Fruit fly (Drosophila melanogaster): ENCODE data around the gene betaggt-I.

betaggt-I gene

dm6 chr2L:4981278-4981966 lies 36.0 kb downstream of the betaggt-I start, which contains the start of the genes CG8892 and CG34126 (continued):
- TF ChIP-seq Pdp1 (GFP tag; optimal IDR thresholded peaks at IDR 0.05) (peak; percentile 95 to 98), wek (GFP tag; optimal IDR thresholded peaks at IDR 0.05) (peak; percentile 65), Hmr (GFP tag; optimal IDR thresholded peaks at IDR 0.05) (peak; percentile 98), CG10543 (GFP tag; optimal IDR thresholded peaks at IDR 0.05) (peak; percentile 98), CG8359 (GFP tag; optimal IDR thresholded peaks at IDR 0.05; ENCODE audit: borderline replicate concordance) (peak; percentile 87), CG4424 (GFP tag; optimal IDR thresholded peaks at IDR 0.05) (peak; percentile 99), Nf-YB (GFP tag; optimal IDR thresholded peaks at IDR 0.05) (peak; percentile 81), Antp (GFP tag; optimal IDR thresholded peaks at IDR 0.05) (peak; percentile 96), CG2116 (GFP tag; optimal IDR thresholded peaks at IDR 0.05) (peak; percentile 87), cg (GFP tag; optimal IDR thresholded peaks at IDR 0.05) (no peak), trh (GFP tag; optimal IDR thresholded peaks at IDR 0.05) (peak; percentile 96), gcm2 (GFP tag; optimal IDR thresholded peaks at IDR 0.05) (peak; percentile 93), CG31388 (GFP tag; optimal IDR thresholded peaks at IDR 0.05) (peak; percentile 97), CG13296 (GFP tag; optimal IDR thresholded peaks at IDR 0.05) (peak; percentile 96), peb (GFP tag; IDR thresholded peaks at IDR 0.05) (peak; percentile 93), ATbp (GFP tag; optimal IDR thresholded peaks at IDR 0.05) (peak; percentile 90), Sry-δ (GFP tag; optimal IDR thresholded peaks at IDR 0.05) (peak; percentile 73), her (GFP tag; optimal IDR thresholded peaks at IDR 0.05) (peak; percentile 84), CG11093 (GFP tag; IDR thresholded peaks at IDR 0.05) (peak; percentile 96), Hey (tag; optimal IDR thresholded peaks at IDR 0.05) (peak; percentile 87), CG1233 (GFP tag; optimal IDR thresholded peaks at IDR 0.05) (peak; percentile 97), CG15696 (tag; optimal IDR thresholded peaks at IDR 0.05) (peak; percentile 98), CG9437 (GFP tag; optimal IDR thresholded peaks at IDR 0.05) (peak; percentile 92), CG5953 (GFP tag; IDR thresholded peaks at IDR 0.05) (peak; percentile 85), CG18764 (GFP tag; optimal IDR thresholded peaks at IDR 0.05) (peak; percentile 97), Ravus (GFP tag; IDR thresholded peaks at IDR 0.05) (peak; percentile 84), zen (tag; optimal IDR thresholded peaks at IDR 0.05) (peak; percentile 96), CG14441 (GFP tag; IDR thresholded peaks at IDR 0.05) (peak; percentile 94), Myb (GFP tag; optimal IDR thresholded peaks at IDR 0.05) (peak; percentile 84), CG7963 (GFP tag; IDR thresholded peaks at IDR 0.05; ENCODE audit: partially characterized antibody) (no peak), cad (GFP tag; optimal IDR thresholded peaks at IDR 0.05) (no peak), CG13894 (tag; optimal IDR thresholded peaks at IDR 0.05) (peak; percentile 94), Aef1 (GFP tag; IDR thresholded peaks at IDR 0.05) (peak; percentile 97), Oli (tag; optimal IDR thresholded peaks at IDR 0.05) (peak; percentile 96), Max (GFP tag; optimal IDR thresholded peaks at IDR 0.05) (peak; percentile 99), inv (GFP tag; IDR thresholded peaks at IDR 0.05; ENCODE audit: partially characterized antibody) (no peak), sc (optimal IDR thresholded peaks at IDR 0.05) (no peak), sc (GFP tag; optimal IDR thresholded peaks at IDR 0.05) (peak; percentile 96), Bdp1 (GFP tag; optimal IDR thresholded peaks at IDR 0.05) (peak; percentile 92), Dp (GFP tag; optimal IDR thresholded peaks at IDR 0.05) (peak; percentile 42), Lpt (GFP tag; optimal IDR thresholded peaks at IDR 0.05) (no peak), Hr78 (GFP tag; optimal IDR thresholded peaks at IDR 0.05) (peak in 1 of 2 experiments; percentile 75), sug (tag; optimal IDR thresholded peaks at IDR 0.05) (peak; percentile 97), MBD-R2 (GFP tag; IDR thresholded peaks at IDR 0.05) (peak; percentile 97), Elba2 (GFP tag; optimal IDR thresholded peaks at IDR 0.05) (peak; percentile 92), Dip3 (GFP tag; optimal IDR thresholded peaks at IDR 0.05) (peak; percentile 98), Adf1 (GFP tag; IDR thresholded peaks at IDR 0.05) (peak; percentile 80), Atf3 (GFP tag; optimal IDR thresholded peaks at IDR 0.05) (peak; percentile 96), chinmo (GFP tag; IDR thresholded peaks at IDR 0.05; ENCODE audit: partially characterized antibody) (peak; percentile 87; the same call in 2 of the 4 replicates)

Data from whole organism, embryonic.